Fruit fly (Drosophila melanogaster) whole organism, embryonic: ENCODE results near the gene CG13131.

ENCODE experiments used
- Adf1 ChIP-seq: fragments of 200-800 bp; sonication (Bioruptor generic); IDR thresholded peaks from 2 replicates; pipeline ENCODE4 v1.3.6; 2022; ENCODE audit warnings: missing biosample characterization, missing genetic modification characterization
- BEAF-32 ChIP-seq: fragments of 200-800 bp; sonication (Bioruptor generic); optimal IDR thresholded peaks from 3 replicates; lab custom pipeline; 2017; ENCODE audit warnings: missing biosample characterization, missing genetic modification characterization, mild to moderate bottlenecking, moderate library complexity, missing genetic modification reagents
- C15 ChIP-seq: fragments of 200-800 bp; sonication (Bioruptor generic); IDR thresholded peaks from 3 replicates; pipeline ENCODE4 v1.3.6; 2022; ENCODE audit warnings: missing biosample characterization, missing genetic modification characterization
- CG10366 ChIP-seq: fragments of 200-800 bp; sonication (Bioruptor generic); IDR thresholded peaks from 2 replicates; pipeline ENCODE4 v1.3.6; 2022; ENCODE audit warnings: missing biosample characterization, missing genetic modification characterization
- CG12659 ChIP-seq: fragments of 200-800 bp; sonication (Bioruptor generic); optimal IDR thresholded peaks from 3 replicates; lab custom pipeline; 2017; ENCODE audit warnings: mild to moderate bottlenecking, missing biosample characterization, missing genetic modification reagents, missing genetic modification characterization
- CG12769 ChIP-seq: fragments of 200-800 bp; sonication (Bioruptor generic); optimal IDR thresholded peaks from 2 replicates; lab custom pipeline; 2019; ENCODE audit warnings: missing biosample characterization, mild to moderate bottlenecking, missing genetic modification characterization, moderate library complexity
- CG12942 ChIP-seq: fragments of 200-800 bp; sonication (Bioruptor generic); optimal IDR thresholded peaks from 3 replicates; lab custom pipeline; 2016; ENCODE audit warnings: missing biosample characterization, missing genetic modification characterization
- CG14050 ChIP-seq: fragments of 200-800 bp; sonication (Bioruptor generic); IDR thresholded peaks from 3 replicates; pipeline ENCODE4 v1.3.6; 2022; ENCODE audit warnings: missing biosample characterization, missing genetic modification characterization
- CG2202 ChIP-seq: fragments of 200-800 bp; sonication (Bioruptor generic); optimal IDR thresholded peaks from 2 replicates; lab custom pipeline; 2018; ENCODE audit warnings: missing biosample characterization, mild to moderate bottlenecking, missing genetic modification characterization
- CG34376 ChIP-seq: fragments of 200-800 bp; sonication (Bioruptor generic); optimal IDR thresholded peaks from 2 replicates; lab custom pipeline; 2018; ENCODE audit warnings: missing biosample characterization, mild to moderate bottlenecking, missing genetic modification characterization
- CG3838 ChIP-seq: fragments of 200-800 bp; sonication (Bioruptor generic); optimal IDR thresholded peaks from 3 replicates; lab custom pipeline; 2016; ENCODE audit warnings: missing biosample characterization, missing genetic modification characterization
- CG4282 ChIP-seq: fragments of 200-800 bp; sonication (Bioruptor generic); optimal IDR thresholded peaks from 2 replicates; lab custom pipeline; 2016; ENCODE audit warnings: missing biosample characterization, missing genetic modification characterization
- CG4328 ChIP-seq: fragments of 200-800 bp; sonication (Bioruptor generic); optimal IDR thresholded peaks from 3 replicates; lab custom pipeline; 2017; ENCODE audit warnings: missing biosample characterization, missing genetic modification reagents, missing genetic modification characterization
- CG43689 ChIP-seq: fragments of 200-800 bp; sonication (Bioruptor generic); IDR thresholded peaks from 2 replicates; pipeline ENCODE4 v1.3.6; 2022; ENCODE audit warnings: missing biosample characterization, missing genetic modification characterization
- CG7556 ChIP-seq: fragments of 200-800 bp; sonication (Bioruptor generic); optimal IDR thresholded peaks from 2 replicates; lab custom pipeline; 2017; ENCODE audit warnings: missing biosample characterization, mild to moderate bottlenecking, missing genetic modification characterization
- CG8765 ChIP-seq: fragments of 200-800 bp; sonication (Bioruptor generic); IDR thresholded peaks from 2 replicates; pipeline ENCODE4 v1.3.6; 2022; ENCODE audit warnings: missing biosample characterization, missing genetic modification characterization
- CG9727 ChIP-seq: fragments of 200-800 bp; sonication (Bioruptor generic); optimal IDR thresholded peaks from 3 replicates; lab custom pipeline; 2017; ENCODE audit warnings: missing biosample characterization, mild to moderate bottlenecking, missing genetic modification characterization
- CoRest ChIP-seq: fragments of 200-800 bp; sonication (Bioruptor generic); optimal IDR thresholded peaks from 3 replicates; lab custom pipeline; 2018; ENCODE audit warnings: missing biosample characterization, mild to moderate bottlenecking, missing genetic modification characterization, moderate library complexity
- D ChIP-seq, 2 experiments: fragments of 200-800 bp in 1 of 2; fragments of >200 bp in 1 of 2; sonication (Bioruptor generic) in 1 of 2; optimal IDR thresholded peaks; 2 replicates in 1 of 2; 3 replicates in 1 of 2; lab custom pipeline; 2017; ENCODE audit warnings: mild to moderate bottlenecking in 1 of 2, missing biosample characterization in 1 of 2, missing genetic modification characterization in 1 of 2, missing genetic modification reagents in 1 of 2
- D19A ChIP-seq: fragments of 200-800 bp; optimal IDR thresholded peaks from 3 replicates; lab custom pipeline; 2019; ENCODE audit warnings: missing biosample characterization, mild to moderate bottlenecking, missing genetic modification characterization, moderate library complexity
- Dbx ChIP-seq: fragments of 200-800 bp; sonication (Bioruptor generic); IDR thresholded peaks from 3 replicates; pipeline ENCODE4 v1.3.6; 2022; ENCODE audit warnings: missing biosample characterization, missing genetic modification characterization
- Dll ChIP-seq: fragments of 200-800 bp; sonication (Bioruptor generic); IDR thresholded peaks from 4 replicates; pipeline ENCODE4 v1.3.6; 2022; ENCODE audit warnings: missing biosample characterization, missing genetic modification characterization; ENCODE audit not compliant: partially characterized antibody
- Ets97D ChIP-seq: fragments of 200-800 bp; sonication (Bioruptor generic); optimal IDR thresholded peaks from 3 replicates; lab custom pipeline; 2016; ENCODE audit warnings: missing biosample characterization, missing genetic modification characterization
- Fer1 ChIP-seq: fragments of 200-800 bp; sonication (Bioruptor generic); optimal IDR thresholded peaks from 2 replicates; lab custom pipeline; 2017; ENCODE audit warnings: missing biosample characterization, mild to moderate bottlenecking, missing genetic modification characterization
- HHEX ChIP-seq: fragments of 200-800 bp; sonication (Bioruptor generic); optimal IDR thresholded peaks from 3 replicates; lab custom pipeline; 2017; ENCODE audit warnings: missing biosample characterization, mild to moderate bottlenecking, missing genetic modification characterization, missing genetic modification reagents
- HLH3B ChIP-seq: fragments of 200-800 bp; sonication (Bioruptor generic); IDR thresholded peaks from 2 replicates; pipeline ENCODE4 v1.3.6; 2022; ENCODE audit warnings: missing biosample characterization, missing genetic modification characterization
- NC2β ChIP-seq: fragments of 200-800 bp; sonication (Bioruptor generic); optimal IDR thresholded peaks from 2 replicates; lab custom pipeline; 2016; ENCODE audit warnings: missing biosample characterization, missing genetic modification characterization
- Sox100B ChIP-seq: fragments of 200-800 bp; sonication (Bioruptor generic); optimal IDR thresholded peaks from 3 replicates; lab custom pipeline; 2018; ENCODE audit warnings: missing biosample characterization, mild to moderate bottlenecking, missing genetic modification characterization
- Spps ChIP-seq: fragments of 200-800 bp; sonication (Bioruptor generic); optimal IDR thresholded peaks from 2 replicates; lab custom pipeline; 2018; ENCODE audit warnings: missing biosample characterization, mild to moderate bottlenecking, missing genetic modification characterization
- abd-A ChIP-seq: fragments of 200-800 bp; sonication (Bioruptor generic); optimal IDR thresholded peaks from 3 replicates; lab custom pipeline; 2019; ENCODE audit warnings: missing biosample characterization, mild to moderate bottlenecking, missing genetic modification characterization, moderate library complexity
- ap ChIP-seq: fragments of 200-800 bp; sonication (Bioruptor generic); IDR thresholded peaks from 2 replicates; pipeline ENCODE4 v1.3.6; 2022; ENCODE audit warnings: missing biosample characterization, missing genetic modification characterization
- az2 ChIP-seq: fragments of 200-800 bp; sonication (Bioruptor generic); optimal IDR thresholded peaks from 3 replicates; lab custom pipeline; 2016; ENCODE audit warnings: missing biosample characterization, missing genetic modification characterization
- emc ChIP-seq: fragments of 200-800 bp; sonication (Bioruptor generic); optimal IDR thresholded peaks from 2 replicates; lab custom pipeline; 2016; ENCODE audit warnings: missing biosample characterization, missing genetic modification characterization
- eve ChIP-seq, 2 experiments: fragments of >200 bp; optimal IDR thresholded peaks; 2 replicates each; lab custom pipeline; 2017; ENCODE audit warnings: missing biosample characterization in 2 of 2, missing genetic modification characterization in 2 of 2
- gsb-n ChIP-seq: fragments of 200-800 bp; sonication (Bioruptor generic); optimal IDR thresholded peaks from 3 replicates; lab custom pipeline; 2018; ENCODE audit warnings: missing biosample characterization, mild to moderate bottlenecking, missing genetic modification characterization
- ind ChIP-seq: fragments of 200-800 bp; sonication (Bioruptor generic); optimal IDR thresholded peaks from 3 replicates; lab custom pipeline; 2016; ENCODE audit warnings: missing biosample characterization, missing genetic modification characterization
- nom ChIP-seq: fragments of 200-800 bp; sonication (Bioruptor generic); optimal IDR thresholded peaks from 2 replicates; lab custom pipeline; 2017; ENCODE audit warnings: missing biosample characterization, missing genetic modification characterization, mild to moderate bottlenecking, moderate library complexity, missing genetic modification reagents
- pan ChIP-seq, 4 experiments: fragments of >200 bp in 3 of 4; fragments of 200-800 bp in 1 of 4; sonication (Bioruptor generic) in 1 of 4; optimal IDR thresholded peaks in 3 of 4; IDR thresholded peaks in 1 of 4; 2 replicates each; pipeline versions ENCODE4 v1.3.6 to Lab custom; 2017 to 2022; ENCODE audit warnings: missing biosample characterization in 2 of 4, missing genetic modification characterization in 2 of 4, mixed read lengths in 1 of 4
- pfk ChIP-seq: fragments of 200-800 bp; sonication (Bioruptor generic); optimal IDR thresholded peaks from 2 replicates; lab custom pipeline; 2018; ENCODE audit warnings: missing biosample characterization, mild to moderate bottlenecking, missing genetic modification characterization, moderate library complexity
- pnt ChIP-seq: fragments of 200-800 bp; sonication (Bioruptor generic); optimal IDR thresholded peaks from 3 replicates; lab custom pipeline; 2016; ENCODE audit warnings: missing biosample characterization, missing genetic modification characterization
- prd ChIP-seq, 3 experiments: fragments of >200 bp in 2 of 3; fragments of 200-800 bp in 1 of 3; sonication (Bioruptor generic) in 1 of 3; optimal IDR thresholded peaks in 2 of 3; IDR thresholded peaks in 1 of 3; 2 replicates in 2 of 3; 3 replicates in 1 of 3; pipeline versions ENCODE4 v1.3.6 to Lab custom; 2017 to 2022; ENCODE audit warnings: missing biosample characterization in 1 of 3, missing genetic modification characterization in 1 of 3
- pros ChIP-seq: fragments of 200-800 bp; sonication (Bioruptor generic); optimal IDR thresholded peaks from 3 replicates; lab custom pipeline; 2019; ENCODE audit warnings: missing biosample characterization, mild to moderate bottlenecking, missing genetic modification characterization, moderate library complexity
- psq ChIP-seq: fragments of 200-800 bp; sonication (Bioruptor generic); optimal IDR thresholded peaks from 2 replicates; lab custom pipeline; 2017; ENCODE audit warnings: missing biosample characterization, missing genetic modification characterization
- repo ChIP-seq: fragments of 200-800 bp; sonication (Bioruptor generic); optimal IDR thresholded peaks from 2 replicates; lab custom pipeline; 2016; ENCODE audit warnings: missing biosample characterization, missing genetic modification characterization
- sd ChIP-seq: fragments of 200-800 bp; sonication (Bioruptor generic); optimal IDR thresholded peaks from 3 replicates; lab custom pipeline; 2018; ENCODE audit warnings: missing biosample characterization, mild to moderate bottlenecking, missing genetic modification characterization, moderate library complexity
- sob ChIP-seq: fragments of 200-800 bp; sonication (Bioruptor generic); IDR thresholded peaks from 2 replicates; pipeline ENCODE4 v1.3.6; 2022; ENCODE audit warnings: missing biosample characterization, missing genetic modification characterization
- tio ChIP-seq: fragments of 200-800 bp; sonication (Bioruptor generic); optimal IDR thresholded peaks from 2 replicates; lab custom pipeline; 2017; ENCODE audit warnings: missing biosample characterization, missing genetic modification characterization, inconsistent platforms

CG13131 gene

DNA sequence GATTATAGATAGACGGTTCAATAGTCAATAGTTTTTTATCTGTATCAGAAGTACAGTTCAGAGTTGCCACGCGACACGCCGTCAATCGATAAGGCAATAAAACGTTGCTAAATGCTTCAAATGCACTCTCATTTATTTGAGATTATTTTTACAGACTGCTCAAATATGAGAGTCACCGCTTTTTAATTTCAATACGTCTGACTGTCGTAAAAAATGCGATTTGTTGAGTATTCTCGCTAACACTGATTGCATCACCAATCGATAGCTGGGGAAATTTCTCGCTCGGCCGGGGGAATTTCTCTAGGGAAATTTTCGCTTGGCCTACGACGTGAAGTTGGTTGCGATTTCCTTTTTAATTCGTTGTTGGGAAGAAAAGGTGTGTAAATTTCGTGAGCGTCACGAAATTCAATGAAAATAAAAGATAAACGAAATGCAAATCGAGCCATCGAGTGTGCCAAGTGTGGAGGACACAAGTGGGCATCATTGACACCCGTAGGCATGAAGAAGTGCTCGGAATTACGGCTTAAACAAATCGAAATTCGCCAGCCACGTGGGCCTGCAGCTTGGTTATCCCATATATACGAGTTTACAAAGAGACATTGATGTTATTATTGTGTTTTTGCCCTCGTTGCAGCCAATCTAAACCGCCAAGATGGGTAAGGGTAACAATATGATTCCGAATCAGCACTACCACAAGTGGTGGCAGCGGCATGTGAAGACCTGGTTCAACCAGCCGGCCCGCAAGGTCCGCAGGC is 50.1 kb downstream of the CG13131 start, which contains the start of the genes Dref and RpL13 (continued):
- TF ChIP-seq CG10366 (GFP tag; lab: Robert Waterston, UW) (peak; percentile 68), repo (GFP tag; lab: Kevin White, UChicago) (peak; percentile 58), CG2202 (tag; lab: Kevin White, UChicago) (peak; percentile 79), gsb-n (tag; lab: Kevin White, UChicago) (peak; percentile 88), Dbx (GFP tag; lab: Robert Waterston, UW) (peak; percentile 77), ind (peak; percentile 69), pnt (GFP tag; lab: Kevin White, UChicago) (peak; percentile 51), Adf1 (GFP tag; lab: Robert Waterston, UW) (peak; percentile 50), CG14050 (GFP tag; lab: Robert Waterston, UW) (peak; percentile 69), Dll (GFP tag; lab: Robert Waterston, UW) (peak; percentile 88), Fer1 (peak; percentile 95), psq (GFP tag; lab: Kevin White, UChicago) (peak; percentile 44), nom (GFP tag; lab: Kevin White, UChicago) (peak; percentile 92), az2 (GFP tag; lab: Kevin White, UChicago) (peak; percentile 66), CG8765 (peak; percentile 61; the same call in 1 of the 2 replicates), pfk (GFP tag; lab: Kevin White, UChicago) (peak; percentile 85), tio (GFP tag; lab: Kevin White, UChicago) (no peak), CG34376 (peak; percentile 99), abd-A (tag; lab: Kevin White, UChicago) (no peak), emc (GFP tag; lab: Kevin White, UChicago) (peak; percentile 79), Ets97D (GFP tag; lab: Kevin White, UChicago) (peak; percentile 99), ap (GFP tag; lab: Robert Waterston, UW) (peak; percentile 46), Spps (peak; percentile 74), CG4282 (peak; percentile 83), CG4328 (peak; percentile 95), CG12659 (GFP tag; lab: Kevin White, UChicago) (peak; percentile 95), BEAF-32 (GFP tag; lab: Kevin White, UChicago) (peak; percentile 84), CG12942 (peak; percentile 69), eve (GFP tag; optimal IDR thresholded peaks at IDR 0.05; lab: Kevin White, UChicago) (no peak), pros (peak; percentile 60), CG3838 (peak; percentile 71), D (optimal IDR thresholded peaks at IDR 0.05; lab: Kevin White, UChicago) (no peak), D (GFP tag; optimal IDR thresholded peaks at IDR 0.05; lab: Kevin White, UChicago) (peak; percentile 86), sob (GFP tag; lab: Robert Waterston, UW) (peak; percentile 83), NC2β (GFP tag; lab: Kevin White, UChicago) (peak; percentile 95), CG12769 (tag; lab: Kevin White, UChicago) (no peak), HLH3B (GFP tag; lab: Robert Waterston, UW) (peak; percentile 52; the same call in 1 of the 2 replicates), C15 (GFP tag; lab: Robert Waterston, UW) (no peak), D19A (peak; percentile 62), CoRest (tag; lab: Kevin White, UChicago) (peak; percentile 76), CG9727 (GFP tag; lab: Kevin White, UChicago) (peak; percentile 95), pan (optimal IDR thresholded peaks at IDR 0.05; lab: Kevin White, UChicago) (no peak), pan (GFP tag; optimal IDR thresholded peaks at IDR 0.05 in 1 of 2, IDR thresholded peaks at IDR 0.05 in 1 of 2) (peak in 1 of 2 experiments; percentile 75), CG7556 (GFP tag; lab: Kevin White, UChicago) (peak; percentile 84), prd (optimal IDR thresholded peaks at IDR 0.05; lab: Kevin White, UChicago) (no peak), prd (GFP tag; IDR thresholded peaks at IDR 0.05; lab: Robert Waterston, UW) (peak; percentile 60), Sox100B (peak; percentile 93), CG43689 (GFP tag; lab: Robert Waterston, UW) (peak; percentile 63), HHEX (GFP tag; lab: Kevin White, UChicago) (peak; percentile 94), sd (tag; lab: Kevin White, UChicago) (peak; percentile 66)
